Worm (Caenorhabditis elegans) whole organism, L4 larva: Measurements from ENCODE around the gene damt-1.
A peak's percentile ranks its signal among the peaks of the same experiment; 100 is the strongest.

Source experiments
- D1046.2 ChIP-seq: fragments of 200-800 bp; sonication (Bioruptor generic); IDR thresholded peaks from 2 replicates; pipeline ENCODE4 v1.3.6; 2022; ENCODE audit warnings: missing genetic modification characterization, missing compliant biosample characterization
- F10B5.3 ChIP-seq: sonication (generic microtip); optimal IDR thresholded peaks from 2 replicates; lab custom pipeline; 2016; ENCODE audit warnings: mild to moderate bottlenecking, missing genetic modification characterization, missing compliant biosample characterization
- F37D6.2 ChIP-seq: sonication (generic microtip); optimal IDR thresholded peaks from 2 replicates; lab custom pipeline; 2016; ENCODE audit warnings: mild to moderate bottlenecking, missing genetic modification characterization, missing compliant biosample characterization
- T26A8.4 ChIP-seq: fragments of 200-800 bp; sonication (Bioruptor generic); IDR thresholded peaks from 2 replicates; pipeline ENCODE4 v1.3.6; 2022; ENCODE audit warnings: missing genetic modification characterization, missing compliant biosample characterization
- Y75B8A.6 ChIP-seq: fragments of 200-800 bp; sonication (Bioruptor generic); IDR thresholded peaks from 2 replicates; pipeline ENCODE4 v1.3.6; 2022; ENCODE audit warnings: missing genetic modification reagents, missing genetic modification characterization, missing compliant biosample characterization
- ZK546.5 ChIP-seq, 2 experiments: sonication (generic microtip); optimal IDR thresholded peaks; 2 replicates each; lab custom pipeline; 2017; ENCODE audit warnings: missing biosample characterization in 2 of 2, missing genetic modification characterization in 2 of 2
- aha-1 ChIP-seq: fragments of 150-350 bp; peaks from one replicate; lab custom pipeline; 2014; ENCODE audit warnings: missing biosample characterization, missing genetic modification characterization
- aly-2 ChIP-seq: sonication (generic microtip); optimal IDR thresholded peaks from 2 replicates; lab custom pipeline; 2018; ENCODE audit warnings: missing biosample characterization, missing genetic modification characterization
- ceh-44 ChIP-seq: fragments of 200-800 bp; sonication (Bioruptor generic); IDR thresholded peaks from 2 replicates; pipeline ENCODE4 v1.3.6; 2022; ENCODE audit warnings: missing genetic modification reagents, missing genetic modification characterization, missing compliant biosample characterization
- ceh-62 ChIP-seq: sonication (generic microtip); optimal IDR thresholded peaks from 2 replicates; lab custom pipeline; 2017; ENCODE audit warnings: missing biosample characterization, missing genetic modification characterization
- ceh-82 ChIP-seq: sonication (generic microtip); optimal IDR thresholded peaks from 2 replicates; lab custom pipeline; 2017; ENCODE audit warnings: missing biosample characterization, missing genetic modification characterization
- daf-12 ChIP-seq: fragments of 150-350 bp; optimal IDR thresholded peaks from 2 replicates; lab custom pipeline; 2014; ENCODE audit warnings: missing biosample characterization, missing genetic modification reagents, missing genetic modification characterization
- dmd-8 ChIP-seq: fragments of 200-800 bp; sonication (Bioruptor generic); IDR thresholded peaks from 2 replicates; pipeline ENCODE4 v1.3.6; 2022; ENCODE audit warnings: missing genetic modification characterization, missing compliant biosample characterization
- dmd-9 ChIP-seq: fragments of 200-800 bp; sonication (Bioruptor generic); IDR thresholded peaks from 2 replicates; pipeline ENCODE4 v1.3.6; 2022; ENCODE audit warnings: missing genetic modification reagents, missing genetic modification characterization, missing compliant biosample characterization
- duxl-1 ChIP-seq: sonication (generic microtip); optimal IDR thresholded peaks from 2 replicates; lab custom pipeline; 2016; ENCODE audit warnings: mild to moderate bottlenecking, missing genetic modification characterization, moderate library complexity, missing compliant biosample characterization; ENCODE audit not compliant: poor library complexity
- dve-1 ChIP-seq: sonication (generic microtip); optimal IDR thresholded peaks from 2 replicates; lab custom pipeline; 2017; ENCODE audit warnings: antibody characterized with exemption, mild to moderate bottlenecking, missing genetic modification characterization, missing compliant biosample characterization; ENCODE audit not compliant: insufficient read depth
- egl-27 ChIP-seq: sonication (generic microtip); optimal IDR thresholded peaks from 3 replicates; lab custom pipeline; 2017; ENCODE audit warnings: missing biosample characterization, missing genetic modification reagents, missing genetic modification characterization
- egl-43 ChIP-seq: fragments of 200-800 bp; sonication (Bioruptor generic); IDR thresholded peaks from 2 replicates; pipeline ENCODE4 v1.3.6; 2022; ENCODE audit warnings: missing genetic modification reagents, missing genetic modification characterization, missing compliant biosample characterization
- hlh-11 ChIP-seq: fragments of 200-800 bp; sonication (Bioruptor generic); optimal IDR thresholded peaks from 2 replicates; lab custom pipeline; 2018; ENCODE audit warnings: mild to moderate bottlenecking, missing genetic modification characterization, missing compliant biosample characterization
- hlh-30 ChIP-seq: sonication (generic microtip); optimal IDR thresholded peaks from 2 replicates; lab custom pipeline; 2017; ENCODE audit warnings: antibody characterized with exemption, mild to moderate bottlenecking, missing genetic modification characterization, missing compliant biosample characterization; ENCODE audit not compliant: insufficient read depth
- lin-1 ChIP-seq: fragments of 200-800 bp; sonication (Bioruptor generic); IDR thresholded peaks from 2 replicates; pipeline ENCODE4 v1.3.6; 2022; ENCODE audit warnings: missing genetic modification reagents, missing genetic modification characterization, missing compliant biosample characterization
- lin-15B ChIP-seq: fragments of 150-350 bp; sonication (generic microtip); optimal IDR thresholded peaks from 3 replicates; lab custom pipeline; 2014; ENCODE audit warnings: missing biosample characterization, missing genetic modification characterization
- lin-38 ChIP-seq: fragments of 200-800 bp; sonication (Bioruptor generic); IDR thresholded peaks from 2 replicates; pipeline ENCODE4 v1.3.6; 2022; ENCODE audit warnings: missing genetic modification reagents, missing genetic modification characterization, missing compliant biosample characterization
- lin-39 ChIP-seq: fragments of 150-350 bp; optimal IDR thresholded peaks from 2 replicates; lab custom pipeline; 2014; ENCODE audit warnings: missing biosample characterization, missing genetic modification reagents, missing genetic modification characterization
- lir-3 ChIP-seq: sonication (generic microtip); optimal IDR thresholded peaks from 2 replicates; lab custom pipeline; 2016; ENCODE audit warnings: mild to moderate bottlenecking, missing genetic modification characterization, missing compliant biosample characterization
- lsy-2 ChIP-seq, 2 experiments: fragments of 150-350 bp in 1 of 2; sonication (generic microtip) in 1 of 2; optimal IDR thresholded peaks; 2 replicates each; lab custom pipeline; 2014 to 2017; ENCODE audit warnings: missing biosample characterization in 2 of 2, missing genetic modification characterization in 2 of 2
- madf-5 ChIP-seq, 2 experiments: fragments of 200-800 bp; sonication (Bioruptor generic); IDR thresholded peaks; 2 replicates each; pipeline ENCODE4 v1.3.6; 2022; ENCODE audit warnings: missing compliant biosample characterization in 2 of 2, missing genetic modification characterization in 2 of 2
- mxl-2 ChIP-seq: fragments of 200-800 bp; sonication (Bioruptor generic); conservative IDR thresholded peaks from 2 replicates; pipeline ENCODE4 v1.3.6; 2022; ENCODE audit warnings: missing genetic modification reagents, missing genetic modification characterization, missing compliant biosample characterization
- mxl-3 ChIP-seq: fragments of 200-800 bp; sonication (Bioruptor generic); optimal IDR thresholded peaks from 2 replicates; lab custom pipeline; 2018; ENCODE audit warnings: mild to moderate bottlenecking, missing genetic modification characterization, missing compliant biosample characterization
- nhr-10 ChIP-seq: fragments of 150-350 bp; optimal IDR thresholded peaks from 2 replicates; lab custom pipeline; 2014; ENCODE audit warnings: missing biosample characterization, missing genetic modification characterization
- nhr-102 ChIP-seq: sonication (generic microtip); optimal IDR thresholded peaks from 2 replicates; lab custom pipeline; 2016; ENCODE audit warnings: mild to moderate bottlenecking, missing genetic modification characterization, moderate library complexity, missing compliant biosample characterization
- nhr-11 ChIP-seq: fragments of 150-350 bp; optimal IDR thresholded peaks from 2 replicates; lab custom pipeline; 2014; ENCODE audit warnings: missing biosample characterization, missing genetic modification characterization
- nhr-28 ChIP-seq: fragments of 150-350 bp; optimal IDR thresholded peaks from 2 replicates; lab custom pipeline; 2014; ENCODE audit warnings: missing biosample characterization, missing genetic modification characterization
- nhr-42 ChIP-seq: fragments of 200-800 bp; sonication (Bioruptor generic); IDR thresholded peaks from 2 replicates; pipeline ENCODE4 v1.3.6; 2022; ENCODE audit warnings: missing genetic modification characterization, missing compliant biosample characterization
- nhr-6 ChIP-seq: fragments of 150-350 bp; optimal IDR thresholded peaks from 2 replicates; lab custom pipeline; 2014; ENCODE audit warnings: missing biosample characterization, missing genetic modification characterization
- nhr-77 ChIP-seq: fragments of 150-350 bp; optimal IDR thresholded peaks from 2 replicates; lab custom pipeline; 2014; ENCODE audit warnings: missing biosample characterization, missing genetic modification characterization
- pha-4 ChIP-seq, 2 experiments: fragments of 150-350 bp in 1 of 2; fragments of 200-800 bp in 1 of 2; sonication (Bioruptor generic) in 1 of 2; IDR thresholded peaks in 1 of 2; optimal IDR thresholded peaks in 1 of 2; 2 replicates each; pipeline versions ENCODE4 v1.3.6 to Lab custom; 2014 to 2022; ENCODE audit warnings: missing genetic modification characterization in 2 of 2, missing genetic modification reagents in 2 of 2, missing biosample characterization in 1 of 2, missing compliant biosample characterization in 1 of 2
- rbr-2 ChIP-seq: sonication (generic microtip); optimal IDR thresholded peaks from 2 replicates; lab custom pipeline; 2016; ENCODE audit warnings: missing genotype, missing genetic modification characterization, missing compliant biosample characterization
- skn-1 ChIP-seq: fragments of 150-350 bp; optimal IDR thresholded peaks from 2 replicates; lab custom pipeline; 2014; ENCODE audit warnings: missing biosample characterization, missing genetic modification characterization
- snpc-1.2 ChIP-seq: fragments of 200-800 bp; sonication (Bioruptor generic); IDR thresholded peaks from 2 replicates; pipeline ENCODE4 v1.3.6; 2022; ENCODE audit warnings: missing genetic modification reagents, missing genetic modification characterization, missing compliant biosample characterization
- spr-3 ChIP-seq: fragments of 200-800 bp; sonication (Bioruptor generic); optimal IDR thresholded peaks from 2 replicates; lab custom pipeline; 2018; ENCODE audit warnings: mild to moderate bottlenecking, missing genetic modification characterization, missing compliant biosample characterization
- tra-1 ChIP-seq: fragments of 200-800 bp; sonication (Bioruptor generic); IDR thresholded peaks from 2 replicates; pipeline ENCODE4 v1.3.6; 2022; ENCODE audit warnings: missing genetic modification reagents, missing genetic modification characterization, missing compliant biosample characterization
- unc-130 ChIP-seq: sonication (generic microtip); optimal IDR thresholded peaks from 2 replicates; lab custom pipeline; 2016; ENCODE audit warnings: missing genetic modification reagents, missing genetic modification characterization, missing compliant biosample characterization
- unc-62 ChIP-seq, 3 experiments: fragments of 150-350 bp in 1 of 3; sonication (generic microtip); optimal IDR thresholded peaks in 2 of 3; peaks in 1 of 3; 1 replicate in 1 of 3; 2 replicates in 2 of 3; lab custom pipeline; 2014 to 2017; ENCODE audit warnings: missing biosample characterization in 3 of 3, missing genetic modification characterization in 3 of 3, missing genetic modification reagents in 3 of 3, missing genotype in 1 of 3
- vab-7 ChIP-seq: fragments of 200-800 bp; sonication (Bioruptor generic); IDR thresholded peaks from 2 replicates; pipeline ENCODE4 v1.3.6; 2022; ENCODE audit warnings: missing genetic modification reagents, missing genetic modification characterization, missing compliant biosample characterization
- zip-11 ChIP-seq: fragments of 200-800 bp; sonication (Bioruptor generic); IDR thresholded peaks from 2 replicates; pipeline ENCODE4 v1.3.6; 2022; ENCODE audit warnings: missing genetic modification characterization, missing compliant biosample characterization
- ztf-11 ChIP-seq: fragments of 150-350 bp; optimal IDR thresholded peaks from 2 replicates; lab custom pipeline; 2014; ENCODE audit warnings: missing biosample characterization, missing genetic modification characterization

damt-1 gene

DNA sequence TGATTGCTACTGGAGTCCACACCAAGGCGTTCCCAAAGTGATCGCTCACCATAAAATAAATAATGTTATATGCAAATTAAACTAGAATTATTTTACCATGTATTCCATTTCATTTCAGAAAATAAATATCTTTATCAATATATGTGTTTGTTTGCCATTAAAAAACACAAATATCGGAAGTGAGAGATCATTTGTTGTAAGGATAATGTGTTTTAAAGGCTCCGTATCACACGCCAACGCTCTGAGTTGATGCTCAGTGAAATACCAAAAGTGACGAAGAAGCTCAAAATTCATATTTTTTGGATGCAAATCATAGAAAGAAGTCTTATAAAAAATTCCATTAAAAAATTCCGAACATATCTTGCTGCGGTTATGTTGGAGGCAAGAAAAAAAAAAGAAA is 23.7 kb upstream of the damt-1 start:
- peak in 1 of 2 experiments; percentile 91 for TF ChIP-seq unc-62 (GFP tag; optimal IDR thresholded peaks at IDR 0.05 in 1 of 2; lab: Kevin White, UChicago)
- TF ChIP-seq unc-62 (tag; optimal IDR thresholded peaks at IDR 0.05; lab: Kevin White, UChicago): no peak
- no peak for TF ChIP-seq lin-38 (GFP tag; lab: Robert Waterston, UW)

DNA sequence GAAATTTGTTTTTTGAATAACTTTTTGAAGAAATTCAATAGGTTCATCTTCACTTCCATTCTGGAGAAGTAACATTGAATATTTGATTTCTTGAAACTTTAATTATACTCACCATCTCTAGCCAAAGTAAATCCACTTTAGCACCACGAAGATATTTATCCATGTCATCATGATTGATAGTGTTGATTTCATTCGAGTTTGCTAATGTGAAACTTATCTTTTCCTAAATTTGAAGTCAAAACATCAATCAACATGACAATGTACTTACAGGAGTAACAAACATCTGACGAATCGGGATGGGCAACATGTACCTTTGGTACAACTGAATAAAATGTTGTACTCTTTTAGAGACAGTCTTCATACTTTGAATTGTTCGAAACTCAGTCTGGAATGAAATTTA is 22.6 kb upstream of the damt-1 start:
- TF ChIP-seq skn-1 (tag; lab: Kevin White, UChicago) (no peak), ztf-11 (tag; lab: Kevin White, UChicago) (no peak), nhr-10 (no peak), F10B5.3 (tag; lab: Kevin White, UChicago) (no peak), vab-7 (GFP tag; lab: Robert Waterston, UW) (no peak), F37D6.2 (tag; lab: Kevin White, UChicago) (no peak), ZK546.5 (tag; optimal IDR thresholded peaks at IDR 0.05; lab: Kevin White, UChicago) (no peak), madf-5 (GFP tag; IDR thresholded peaks at IDR 0.05; lab: Robert Waterston, UW) (no peak), ceh-62 (no peak), D1046.2 (GFP tag; lab: Robert Waterston, UW) (no peak), egl-27 (tag; lab: Kevin White, UChicago) (no peak), T26A8.4 (GFP tag; lab: Robert Waterston, UW) (no peak), zip-11 (no peak), unc-62 (GFP tag; optimal IDR thresholded peaks at IDR 0.05 in 1 of 2; lab: Kevin White, UChicago) (peak in 1 of 2 experiments; percentile 62), unc-62 (tag; optimal IDR thresholded peaks at IDR 0.05; lab: Kevin White, UChicago) (no peak), aha-1 (peak; percentile 56)

DNA sequence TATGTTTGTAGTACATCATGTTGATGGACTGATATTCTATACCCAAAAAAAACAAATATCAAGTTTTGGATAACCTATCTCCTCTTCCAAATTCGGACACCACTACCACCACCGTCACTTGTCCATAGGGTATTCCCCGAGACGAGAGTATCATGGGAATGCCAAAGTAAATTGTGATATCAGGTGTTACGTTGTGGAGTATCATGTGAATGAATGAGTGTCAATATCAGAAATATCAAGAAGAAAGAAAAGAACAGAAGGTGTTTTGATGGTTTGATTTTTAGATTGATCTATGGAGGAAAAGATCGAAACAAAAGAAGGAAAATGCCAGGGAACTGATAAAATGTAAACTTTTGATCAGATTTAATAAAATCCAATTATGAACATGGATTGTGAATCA is 21.7 kb upstream of the damt-1 start:
- no peak for TF ChIP-seq Y75B8A.6 (GFP tag; lab: Robert Waterston, UW)
- TF ChIP-seq hlh-30 (tag; lab: Kevin White, UChicago): peak; percentile 90
- TF ChIP-seq dve-1: peak; percentile 52
- no peak for TF ChIP-seq lin-39
- no peak for TF ChIP-seq aly-2
- TF ChIP-seq mxl-2 (GFP tag; lab: Robert Waterston, UW): no peak
- TF ChIP-seq dmd-9 (GFP tag; lab: Robert Waterston, UW): no peak
- TF ChIP-seq unc-130 (GFP tag; lab: Kevin White, UChicago): no peak
- TF ChIP-seq snpc-1.2 (GFP tag; lab: Robert Waterston, UW): no peak
- no peak for TF ChIP-seq dmd-8
- peak; percentile 30 for TF ChIP-seq nhr-6 (tag; lab: Kevin White, UChicago)
- no peak for TF ChIP-seq egl-43 (GFP tag; lab: Robert Waterston, UW)
- TF ChIP-seq nhr-102 (tag; lab: Kevin White, UChicago): no peak
- no peak for TF ChIP-seq pha-4 (GFP tag; IDR thresholded peaks at IDR 0.05; lab: Robert Waterston, UW)
- no peak for TF ChIP-seq pha-4 (tag; optimal IDR thresholded peaks at IDR 0.05; lab: Kevin White, UChicago)
- TF ChIP-seq ceh-82 (tag; lab: Kevin White, UChicago): no peak
- no peak for TF ChIP-seq tra-1 (GFP tag; lab: Robert Waterston, UW)
- TF ChIP-seq vab-7 (GFP tag; lab: Robert Waterston, UW): no peak
- TF ChIP-seq lin-1 (GFP tag; lab: Robert Waterston, UW): no peak
- TF ChIP-seq spr-3 (GFP tag; lab: Kevin White, UChicago): no peak
- no peak for TF ChIP-seq madf-5 (GFP tag; IDR thresholded peaks at IDR 0.05; lab: Robert Waterston, UW)
- no peak for TF ChIP-seq rbr-2 (tag; lab: Kevin White, UChicago)
- no peak for TF ChIP-seq lsy-2 (tag; optimal IDR thresholded peaks at IDR 0.05; lab: Kevin White, UChicago)
- no peak for TF ChIP-seq duxl-1 (tag; lab: Kevin White, UChicago)
- TF ChIP-seq lir-3 (tag; lab: Kevin White, UChicago): no peak
- no peak for TF ChIP-seq ceh-44
- TF ChIP-seq lin-15B (tag; lab: Kevin White, UChicago): no peak
- TF ChIP-seq nhr-42 (GFP tag; lab: Robert Waterston, UW): no peak
- TF ChIP-seq aha-1: peak; percentile 80
- no peak for TF ChIP-seq daf-12 (tag; lab: Kevin White, UChicago)
- TF ChIP-seq nhr-28 (tag; lab: Kevin White, UChicago): peak; percentile 70
- no peak for TF ChIP-seq nhr-10
- peak; percentile 21 for TF ChIP-seq nhr-77 (tag; lab: Kevin White, UChicago)
- peak; percentile 47 for TF ChIP-seq nhr-11 (tag; lab: Kevin White, UChicago)
- peak; percentile 51 for TF ChIP-seq hlh-11 (tag; lab: Kevin White, UChicago)
- TF ChIP-seq mxl-3 (GFP tag; lab: Kevin White, UChicago): peak; percentile 31
- TF ChIP-seq T26A8.4 (GFP tag; lab: Robert Waterston, UW): no peak
